Fruit fly (Drosophila melanogaster): ENCODE measurements around the gene dop.
A peak's percentile ranks its signal among the peaks of the same experiment; 100 is the strongest.

Gene dop

dm6 chr3L:15535228-15535598 is 30.6 kb upstream of the dop start, which contains the start of gene CrebA (continued):
- TF ChIP-seq Jarid2 (GFP tag; optimal IDR thresholded peaks at IDR 0.05) = peak; percentile 81
- TF ChIP-seq Dll (GFP tag; IDR thresholded peaks at IDR 0.05; ENCODE audit: partially characterized antibody) = 0 out of 4 replicates have a peak, but pooled peaks have one; percentile 15
- peak; percentile 13 for TF ChIP-seq MTF-1 (GFP tag; optimal IDR thresholded peaks at IDR 0.05; ENCODE audit: borderline replicate concordance)
- TF ChIP-seq HLHmδ (GFP tag; optimal IDR thresholded peaks at IDR 0.05) = peak; percentile 40
- peak; percentile 94 to 95 for TF ChIP-seq Trl (optimal IDR thresholded peaks at IDR 0.05)
- no peak for TF ChIP-seq Trl (GFP tag; optimal IDR thresholded peaks at IDR 0.05)
- TF ChIP-seq Bgb (GFP tag; IDR thresholded peaks at IDR 0.05; ENCODE audit: partially characterized antibody) = peak; percentile 30; the same call in 1 of the 2 replicates
- no peak for TF ChIP-seq Nf-YB (GFP tag; optimal IDR thresholded peaks at IDR 0.05)
- no peak; the same call in 1 of the 2 replicates for TF ChIP-seq E2f1 (GFP tag; IDR thresholded peaks at IDR 0.05)
- peak; percentile 70; the same call in 1 of the 2 replicates for TF ChIP-seq chm (GFP tag; IDR thresholded peaks at IDR 0.05)
- TF ChIP-seq CG17912 (GFP tag; optimal IDR thresholded peaks at IDR 0.05) = no peak
- no peak for TF ChIP-seq pfk (GFP tag; optimal IDR thresholded peaks at IDR 0.05)
- TF ChIP-seq CG2199 (GFP tag; IDR thresholded peaks at IDR 0.05) = peak; percentile 93
- no peak for TF ChIP-seq CG2120 (GFP tag; optimal IDR thresholded peaks at IDR 0.05)
- TF ChIP-seq yki (optimal IDR thresholded peaks at IDR 0.05) = peak; percentile 70
- TF ChIP-seq tll (GFP tag; optimal IDR thresholded peaks at IDR 0.05) = no peak
- TF ChIP-seq HLH3B (GFP tag; IDR thresholded peaks at IDR 0.05) = peak; percentile 13; the same call in 1 of the 2 replicates
- no peak for TF ChIP-seq da (GFP tag; optimal IDR thresholded peaks at IDR 0.05)
- TF ChIP-seq chn (GFP tag; optimal IDR thresholded peaks at IDR 0.05) = no peak
- TF ChIP-seq ci (GFP tag; IDR thresholded peaks at IDR 0.05) = peak; percentile 36; the same call in 1 of the 3 replicates
- TF ChIP-seq stc (GFP tag; IDR thresholded peaks at IDR 0.05) = peak; percentile 34; the same call in 1 of the 2 replicates
- peak; percentile 76; the same call in 1 of the 4 replicates for TF ChIP-seq chinmo (GFP tag; IDR thresholded peaks at IDR 0.05; ENCODE audit: partially characterized antibody)
- no peak for TF ChIP-seq CG7987 (GFP tag; optimal IDR thresholded peaks at IDR 0.05)

- TF ChIP-seq CG17385 (GFP tag; optimal IDR thresholded peaks at IDR 0.05) = no peak
- TF ChIP-seq sens (GFP tag) = peak; percentile 38
- no peak for TF ChIP-seq tio (GFP tag; optimal IDR thresholded peaks at IDR 0.05)
- TF ChIP-seq CG8765 (GFP tag; IDR thresholded peaks at IDR 0.05) = no peak
- peak; percentile 53 to 57 for TF ChIP-seq Trl (optimal IDR thresholded peaks at IDR 0.05)
- TF ChIP-seq Trl (GFP tag; optimal IDR thresholded peaks at IDR 0.05) = no peak
- peak; percentile 86 for TF ChIP-seq cg (GFP tag; optimal IDR thresholded peaks at IDR 0.05)
- TF ChIP-seq nom (GFP tag; optimal IDR thresholded peaks at IDR 0.05) = peak; percentile 52
- no peak for TF ChIP-seq sim (GFP tag; IDR thresholded peaks at IDR 0.05)
- TF ChIP-seq zfh1 (GFP tag; IDR thresholded peaks at IDR 0.05) = 0 out of 3 replicates have a peak, but pooled peaks have one; percentile 16
- no peak for TF ChIP-seq HLH54F (GFP tag; optimal IDR thresholded peaks at IDR 0.05)
- no peak for TF ChIP-seq Bteb2 (GFP tag; optimal IDR thresholded peaks at IDR 0.05)
- no peak for TF ChIP-seq Dad (GFP tag; optimal IDR thresholded peaks at IDR 0.05)
- TF ChIP-seq CG11696 (GFP tag; IDR thresholded peaks at IDR 0.05) = no peak
- no peak for TF ChIP-seq CG17359 (tag; optimal IDR thresholded peaks at IDR 0.05)
- no peak for TF ChIP-seq Mrtf (GFP tag; IDR thresholded peaks at IDR 0.05)
- TF ChIP-seq Fer2 (tag; optimal IDR thresholded peaks at IDR 0.05) = no peak
- TF ChIP-seq kni (GFP tag; optimal IDR thresholded peaks at IDR 0.05) = peak; percentile 70
- no peak for TF ChIP-seq fd102C (GFP tag; optimal IDR thresholded peaks at IDR 0.05)
- no peak for TF ChIP-seq Atf6 (GFP tag; IDR thresholded peaks at IDR 0.05)
- no peak for TF ChIP-seq CG4617 (GFP tag; optimal IDR thresholded peaks at IDR 0.05; ENCODE audit: borderline replicate concordance)
- TF ChIP-seq CG1602 (GFP tag; optimal IDR thresholded peaks at IDR 0.05) = no peak
- no peak for TF ChIP-seq CG18262 (tag; optimal IDR thresholded peaks at IDR 0.05)
- TF ChIP-seq Nf-YB (GFP tag; optimal IDR thresholded peaks at IDR 0.05) = peak; percentile 47
- peak; percentile 56 for TF ChIP-seq sqz (GFP tag; optimal IDR thresholded peaks at IDR 0.05)
- no peak for TF ChIP-seq pita (GFP tag; optimal IDR thresholded peaks at IDR 0.05)
- no peak for TF ChIP-seq fd96Cb (tag; optimal IDR thresholded peaks at IDR 0.05)
- TF ChIP-seq CG14441 (GFP tag; IDR thresholded peaks at IDR 0.05) = no peak
- TF ChIP-seq CG14710 (tag; optimal IDR thresholded peaks at IDR 0.05) = no peak
- peak; percentile 42 for TF ChIP-seq Nf-YC (tag; optimal IDR thresholded peaks at IDR 0.05)
- TF ChIP-seq CG6175 (GFP tag; IDR thresholded peaks at IDR 0.05) = no peak
Observed at dm6 chr3L:15535800-15536225, 30.0 kb upstream of the dop start.

Data from whole organism, embryonic.